Worm (Caenorhabditis elegans) whole organism, L4/young adult: ENCODE measurements around the gene oac-50.

Experiments
- W03F9.2 ChIP-seq: fragments of 150-350 bp; optimal IDR thresholded peaks from 2 replicates; lab custom pipeline; 2014; ENCODE audit warnings: missing biosample characterization, missing genetic modification characterization
- dao-5 ChIP-seq: sonication (generic microtip); optimal IDR thresholded peaks from 2 replicates; lab custom pipeline; 2016; ENCODE audit warnings: missing genotype, missing genetic modification characterization, moderate library complexity, missing compliant biosample characterization
- him-1 ChIP-seq: sonication (generic microtip); optimal IDR thresholded peaks from 2 replicates; lab custom pipeline; 2016; ENCODE audit warnings: missing genotype, missing genetic modification reagents, missing genetic modification characterization, missing compliant biosample characterization

oac-50 gene

ce11 chrV:9044871-9045270, 28.5 kb downstream of the oac-50 start, which contains the start of gene nhr-30:
Gene nhr-30, plus strand, starts transcription at chrV:9045171.
- TF ChIP-seq dao-5 (no peak), W03F9.2 (tag; lab: Kevin White, UChicago) (no peak), him-1 (tag; lab: Kevin White, UChicago) (no peak)

- TF ChIP-seq dao-5 (no peak), him-1 (tag; lab: Kevin White, UChicago) (no peak), W03F9.2 (tag; lab: Kevin White, UChicago) (no peak)
Measured at ce11 chrV:9041030-9041429, 32.3 kb downstream of the oac-50 start, which contains the start of gene cyp-33B1. Gene cyp-33B1, plus strand, starts transcription at chrV:9041330.

DNA sequence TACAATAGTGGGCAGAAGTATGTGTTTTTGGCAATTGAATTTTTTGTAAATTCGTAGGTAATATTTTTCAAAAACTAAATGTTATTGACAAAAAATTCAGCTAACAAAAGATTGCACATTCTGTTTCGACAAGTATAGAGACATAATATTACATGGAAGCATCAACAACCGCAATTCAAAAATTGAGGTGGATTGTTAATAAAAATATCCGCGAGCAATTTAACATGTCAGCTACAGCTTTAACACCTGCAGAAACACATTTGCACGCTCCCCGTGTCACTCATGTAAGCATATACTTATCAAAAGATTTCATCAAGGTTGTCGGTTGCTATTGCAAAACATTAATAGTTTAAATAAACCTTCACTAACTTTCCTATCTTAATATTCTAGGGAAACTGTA, 37.7 kb downstream of the oac-50 start, which contains the start of gene srsx-34:
TSS of gene srsx-34 (plus strand) at position 301 of the 400 bp plus-strand sequence.
- TF ChIP-seq W03F9.2 (tag; lab: Kevin White, UChicago) (no peak), dao-5 (no peak), him-1 (tag; lab: Kevin White, UChicago) (no peak)

ce11 chrV:9033267-9033666, 40.1 kb downstream of the oac-50 start, which contains the start of gene C25E10.4:
Gene C25E10.4, plus strand, starts transcription at chrV:9033567.
- TF ChIP-seq dao-5 (no peak), W03F9.2 (tag; lab: Kevin White, UChicago) (no peak), him-1 (tag; lab: Kevin White, UChicago) (no peak)

ce11 chrV:9030248-9030647, 43.1 kb downstream of the oac-50 start, which contains the start of gene C25E10.5:
Gene C25E10.5, plus strand, starts transcription at chrV:9030548.
- TF ChIP-seq dao-5: no peak
- no peak for TF ChIP-seq him-1 (tag; lab: Kevin White, UChicago)
- no peak for TF ChIP-seq W03F9.2 (tag; lab: Kevin White, UChicago)

DNA sequence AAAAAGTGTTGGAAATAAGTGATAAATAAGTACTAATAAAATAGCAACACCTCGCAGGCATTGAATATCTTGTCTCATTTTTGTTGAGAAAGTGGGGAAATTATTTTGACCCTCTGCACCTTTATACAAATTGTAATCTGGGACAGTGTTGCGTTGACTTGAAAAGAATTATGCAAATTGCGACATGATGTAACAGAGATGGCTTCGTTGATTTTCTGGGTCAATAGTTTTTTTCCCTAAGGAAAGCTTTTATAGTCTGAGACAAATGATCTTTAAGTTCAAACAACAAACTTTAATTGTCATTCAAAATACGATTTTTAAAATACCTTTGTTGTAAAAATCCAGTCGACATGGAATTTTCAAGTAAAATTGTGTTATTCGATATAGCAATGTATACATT, 48.6 kb downstream of the oac-50 start, which contains the start of gene bus-1:
TSS of gene bus-1 (minus strand) at position 101 of the 400 bp plus-strand sequence.
- TF ChIP-seq dao-5 (no peak), W03F9.2 (tag; lab: Kevin White, UChicago) (no peak), him-1 (tag; lab: Kevin White, UChicago) (no peak)

DNA sequence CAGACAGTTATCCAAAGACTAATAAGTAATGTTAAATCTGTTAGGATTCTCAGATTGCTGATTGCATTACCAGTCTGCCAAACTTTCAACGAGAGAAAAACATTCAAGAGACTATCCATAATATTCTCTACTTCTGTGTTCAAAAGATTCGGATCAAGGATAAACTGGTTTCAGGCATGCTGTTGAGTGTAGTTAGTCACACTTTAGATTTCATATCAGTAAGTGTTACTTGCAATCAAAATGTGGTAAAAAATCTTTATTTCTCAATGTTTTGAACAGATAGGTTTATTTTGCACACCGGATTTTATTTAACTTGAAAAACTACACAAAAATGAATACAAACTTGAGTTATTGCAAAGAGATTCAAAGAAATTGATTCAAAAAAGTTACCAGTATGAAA, 51.3 kb downstream of the oac-50 start, which contains the start of gene oac-41:
TSS of gene oac-41 (minus strand) at position 101 of the 400 bp plus-strand sequence.
- no peak for TF ChIP-seq dao-5
- TF ChIP-seq him-1 (tag; lab: Kevin White, UChicago): no peak
- TF ChIP-seq W03F9.2 (tag; lab: Kevin White, UChicago): no peak
